Worm (Caenorhabditis elegans) whole organism, L4 larva: ENCODE measurements around the gene C26B9.1.

Experiments used
- D1046.2 ChIP-seq: fragments of 200-800 bp; sonication (Bioruptor generic); IDR thresholded peaks from 2 replicates; pipeline ENCODE4 v1.3.6; 2022; ENCODE audit warnings: missing genetic modification characterization, missing compliant biosample characterization
- F44E2.7 ChIP-seq: fragments of 200-800 bp; sonication (Bioruptor generic); IDR thresholded peaks from 2 replicates; pipeline ENCODE4 v2.1.2; 2022; ENCODE audit warnings: missing genetic modification characterization, missing compliant biosample characterization
- F49E8.2 ChIP-seq: sonication (generic microtip); optimal IDR thresholded peaks from 2 replicates; lab custom pipeline; 2016; ENCODE audit warnings: missing compliant biosample characterization, mild to moderate bottlenecking, missing genetic modification characterization, borderline replicate concordance
- T26A8.4 ChIP-seq: fragments of 200-800 bp; sonication (Bioruptor generic); IDR thresholded peaks from 2 replicates; pipeline ENCODE4 v1.3.6; 2022; ENCODE audit warnings: missing genetic modification characterization, missing compliant biosample characterization
- Y48G9A.11 ChIP-seq: fragments of 200-800 bp; sonication (Bioruptor generic); IDR thresholded peaks from 2 replicates; pipeline ENCODE4 v1.3.6; 2022; ENCODE audit warnings: missing genetic modification reagents, missing genetic modification characterization, missing compliant biosample characterization
- ceh-32 ChIP-seq: sonication (generic microtip); optimal IDR thresholded peaks from 2 replicates; lab custom pipeline; 2016; ENCODE audit warnings: mild to moderate bottlenecking, missing genetic modification characterization, missing compliant biosample characterization; ENCODE audit not compliant: poor library complexity
- ceh-62 ChIP-seq: sonication (generic microtip); optimal IDR thresholded peaks from 2 replicates; lab custom pipeline; 2017; ENCODE audit warnings: missing biosample characterization, missing genetic modification characterization
- ceh-82 ChIP-seq: sonication (generic microtip); optimal IDR thresholded peaks from 2 replicates; lab custom pipeline; 2017; ENCODE audit warnings: missing biosample characterization, missing genetic modification characterization
- cey-2 ChIP-seq: sonication (generic microtip); optimal IDR thresholded peaks from 3 replicates; lab custom pipeline; 2017; ENCODE audit warnings: missing genetic modification characterization, mild to moderate bottlenecking, missing compliant biosample characterization, antibody characterized with exemption, borderline replicate concordance; ENCODE audit not compliant: insufficient read depth
- daf-19 ChIP-seq: fragments of 200-800 bp; sonication (Bioruptor generic); conservative IDR thresholded peaks from 2 replicates; pipeline ENCODE4 v1.3.6; 2022; ENCODE audit warnings: missing genetic modification characterization, missing compliant biosample characterization
- daf-8 ChIP-seq: fragments of 200-800 bp; sonication (Bioruptor generic); IDR thresholded peaks from 2 replicates; pipeline ENCODE4 v1.3.6; 2022; ENCODE audit warnings: missing genetic modification characterization, missing compliant biosample characterization
- dmd-6 ChIP-seq: fragments of 200-800 bp; sonication (Bioruptor generic); IDR thresholded peaks from 2 replicates; pipeline ENCODE4 v1.3.6; 2022; ENCODE audit warnings: missing genetic modification reagents, missing genetic modification characterization, missing compliant biosample characterization
- dpl-1 ChIP-seq: fragments of 150-350 bp; optimal IDR thresholded peaks from 2 replicates; lab custom pipeline; 2014; ENCODE audit warnings: missing biosample characterization, missing genetic modification reagents, missing genetic modification characterization
- duxl-1 ChIP-seq: sonication (generic microtip); optimal IDR thresholded peaks from 2 replicates; lab custom pipeline; 2016; ENCODE audit warnings: mild to moderate bottlenecking, missing genetic modification characterization, moderate library complexity, missing compliant biosample characterization; ENCODE audit not compliant: poor library complexity
- egl-43 ChIP-seq: fragments of 200-800 bp; sonication (Bioruptor generic); IDR thresholded peaks from 2 replicates; pipeline ENCODE4 v1.3.6; 2022; ENCODE audit warnings: missing genetic modification reagents, missing genetic modification characterization, missing compliant biosample characterization
- fkh-10 ChIP-seq: fragments of 150-350 bp; optimal IDR thresholded peaks from 2 replicates; lab custom pipeline; 2014; ENCODE audit warnings: missing biosample characterization, missing genetic modification reagents, missing genetic modification characterization
- fos-1 ChIP-seq: fragments of 150-350 bp; optimal IDR thresholded peaks from 2 replicates; lab custom pipeline; 2014; ENCODE audit warnings: missing biosample characterization, missing genetic modification characterization
- hlh-30 ChIP-seq: sonication (generic microtip); optimal IDR thresholded peaks from 2 replicates; lab custom pipeline; 2017; ENCODE audit warnings: antibody characterized with exemption, mild to moderate bottlenecking, missing genetic modification characterization, missing compliant biosample characterization; ENCODE audit not compliant: insufficient read depth
- hmg-1.1 ChIP-seq: fragments of 200-800 bp; sonication (Bioruptor generic); IDR thresholded peaks from 2 replicates; pipeline ENCODE4 v1.3.6; 2022; ENCODE audit warnings: missing genetic modification reagents, missing genetic modification characterization, missing compliant biosample characterization
- jun-1 ChIP-seq: fragments of 150-350 bp; optimal IDR thresholded peaks from 2 replicates; lab custom pipeline; 2014; ENCODE audit warnings: missing biosample characterization, missing genetic modification reagents, missing genetic modification characterization
- lim-7 ChIP-seq: fragments of 200-800 bp; sonication (Bioruptor generic); IDR thresholded peaks from 2 replicates; pipeline ENCODE4 v1.3.6; 2022; ENCODE audit warnings: missing genetic modification characterization, missing compliant biosample characterization
- lin-15B ChIP-seq: fragments of 150-350 bp; sonication (generic microtip); optimal IDR thresholded peaks from 3 replicates; lab custom pipeline; 2014; ENCODE audit warnings: missing biosample characterization, missing genetic modification characterization
- lin-29 ChIP-seq: fragments of 200-800 bp; sonication (Bioruptor generic); IDR thresholded peaks from 2 replicates; pipeline ENCODE4 v1.3.6; 2022; ENCODE audit warnings: missing genetic modification reagents, missing genetic modification characterization, missing compliant biosample characterization
- lin-38 ChIP-seq: fragments of 200-800 bp; sonication (Bioruptor generic); IDR thresholded peaks from 2 replicates; pipeline ENCODE4 v1.3.6; 2022; ENCODE audit warnings: missing genetic modification reagents, missing genetic modification characterization, missing compliant biosample characterization
- lsy-2 ChIP-seq, 2 experiments: fragments of 150-350 bp in 1 of 2; sonication (generic microtip) in 1 of 2; optimal IDR thresholded peaks; 2 replicates each; lab custom pipeline; 2014 to 2017; ENCODE audit warnings: missing biosample characterization in 2 of 2, missing genetic modification characterization in 2 of 2
- madf-9 ChIP-seq: fragments of 200-800 bp; sonication (Bioruptor generic); conservative IDR thresholded peaks from 2 replicates; pipeline ENCODE4 v1.3.6; 2022; ENCODE audit warnings: missing genetic modification reagents, missing genetic modification characterization, missing compliant biosample characterization
- mdl-1 ChIP-seq, 2 experiments: fragments of 150-350 bp in 1 of 2; sonication (generic microtip) in 1 of 2; optimal IDR thresholded peaks; 2 replicates each; lab custom pipeline; 2014 to 2017; ENCODE audit warnings: missing biosample characterization in 2 of 2, missing genetic modification characterization in 2 of 2
- mep-1 ChIP-seq: fragments of 150-350 bp; sonication (generic microtip); optimal IDR thresholded peaks from 3 replicates; lab custom pipeline; 2014; ENCODE audit warnings: missing biosample characterization, missing genetic modification characterization
- mxl-2 ChIP-seq: fragments of 200-800 bp; sonication (Bioruptor generic); conservative IDR thresholded peaks from 2 replicates; pipeline ENCODE4 v1.3.6; 2022; ENCODE audit warnings: missing genetic modification reagents, missing genetic modification characterization, missing compliant biosample characterization
- nhr-10 ChIP-seq: fragments of 150-350 bp; optimal IDR thresholded peaks from 2 replicates; lab custom pipeline; 2014; ENCODE audit warnings: missing biosample characterization, missing genetic modification characterization
- nhr-111 ChIP-seq: fragments of 200-800 bp; sonication (Bioruptor generic); optimal IDR thresholded peaks from 2 replicates; lab custom pipeline; 2018; ENCODE audit warnings: mild to moderate bottlenecking, missing genetic modification characterization, missing compliant biosample characterization
- nhr-42 ChIP-seq: fragments of 200-800 bp; sonication (Bioruptor generic); IDR thresholded peaks from 2 replicates; pipeline ENCODE4 v1.3.6; 2022; ENCODE audit warnings: missing genetic modification characterization, missing compliant biosample characterization
- nhr-6 ChIP-seq: fragments of 150-350 bp; optimal IDR thresholded peaks from 2 replicates; lab custom pipeline; 2014; ENCODE audit warnings: missing biosample characterization, missing genetic modification characterization
- nhr-77 ChIP-seq: fragments of 150-350 bp; optimal IDR thresholded peaks from 2 replicates; lab custom pipeline; 2014; ENCODE audit warnings: missing biosample characterization, missing genetic modification characterization
- php-3 ChIP-seq: fragments of 200-800 bp; sonication (Bioruptor generic); IDR thresholded peaks from 2 replicates; pipeline ENCODE4 v1.3.6; 2022; ENCODE audit warnings: missing genetic modification reagents, missing genetic modification characterization, missing compliant biosample characterization
- rbr-2 ChIP-seq: sonication (generic microtip); optimal IDR thresholded peaks from 2 replicates; lab custom pipeline; 2016; ENCODE audit warnings: missing genotype, missing genetic modification characterization, missing compliant biosample characterization
- sdz-12 ChIP-seq: fragments of 200-800 bp; sonication (Bioruptor generic); optimal IDR thresholded peaks from 2 replicates; lab custom pipeline; 2018; ENCODE audit warnings: mild to moderate bottlenecking, missing genetic modification characterization, missing compliant biosample characterization
- set-16 ChIP-seq: fragments of 200-800 bp; sonication (Bioruptor generic); IDR thresholded peaks from 2 replicates; pipeline ENCODE4 v1.3.6; 2022; ENCODE audit warnings: missing genetic modification reagents, missing genetic modification characterization, missing compliant biosample characterization
- skn-1 ChIP-seq: fragments of 150-350 bp; optimal IDR thresholded peaks from 2 replicates; lab custom pipeline; 2014; ENCODE audit warnings: missing biosample characterization, missing genetic modification characterization
- snpc-1.2 ChIP-seq: fragments of 200-800 bp; sonication (Bioruptor generic); IDR thresholded peaks from 2 replicates; pipeline ENCODE4 v1.3.6; 2022; ENCODE audit warnings: missing genetic modification reagents, missing genetic modification characterization, missing compliant biosample characterization
- snpc-4 ChIP-seq: fragments of 150-350 bp; optimal IDR thresholded peaks from 2 replicates; lab custom pipeline; 2014; ENCODE audit warnings: missing biosample characterization, missing genetic modification characterization
- spr-1 ChIP-seq: sonication (generic microtip); optimal IDR thresholded peaks from 2 replicates; lab custom pipeline; 2016; ENCODE audit warnings: mild to moderate bottlenecking, missing genetic modification characterization, missing compliant biosample characterization
- unc-130 ChIP-seq: sonication (generic microtip); optimal IDR thresholded peaks from 2 replicates; lab custom pipeline; 2016; ENCODE audit warnings: missing genetic modification reagents, missing genetic modification characterization, missing compliant biosample characterization
- unc-62 ChIP-seq, 3 experiments: fragments of 150-350 bp in 1 of 3; sonication (generic microtip); optimal IDR thresholded peaks in 2 of 3; peaks in 1 of 3; 1 replicate in 1 of 3; 2 replicates in 2 of 3; lab custom pipeline; 2014 to 2017; ENCODE audit warnings: missing biosample characterization in 3 of 3, missing genetic modification characterization in 3 of 3, missing genetic modification reagents in 3 of 3, missing genotype in 1 of 3
- zip-11 ChIP-seq: fragments of 200-800 bp; sonication (Bioruptor generic); IDR thresholded peaks from 2 replicates; pipeline ENCODE4 v1.3.6; 2022; ENCODE audit warnings: missing genetic modification characterization, missing compliant biosample characterization
- zip-2 ChIP-seq: fragments of 150-350 bp; optimal IDR thresholded peaks from 2 replicates; lab custom pipeline; 2014; ENCODE audit warnings: missing biosample characterization, missing genetic modification characterization
- ztf-7 ChIP-seq: fragments of 150-350 bp; optimal IDR thresholded peaks from 2 replicates; lab custom pipeline; 2014; ENCODE audit warnings: missing biosample characterization, missing genetic modification characterization

Gene C26B9.1

DNA sequence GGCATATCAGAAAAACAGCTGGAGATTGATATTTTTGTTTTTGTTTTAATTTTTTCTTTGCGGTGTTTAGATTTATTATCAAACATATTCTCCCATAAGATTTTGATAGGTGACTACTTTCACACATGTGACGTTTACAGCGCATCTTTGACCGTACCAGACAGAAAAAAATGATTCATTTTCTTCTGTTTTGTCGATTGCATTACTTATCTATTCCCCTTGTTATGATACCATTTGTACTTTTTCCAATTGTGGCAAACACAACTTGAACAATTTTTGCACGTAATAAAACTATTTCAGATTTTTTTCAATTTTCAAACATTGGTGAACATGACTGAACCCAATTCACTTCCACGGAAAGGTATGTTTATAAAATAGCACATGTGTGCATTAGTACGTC is at the start of gene C26B9.1:
Gene C26B9.1, plus strand, starts transcription at position 301 of the 400 bp plus-strand sequence.
- TF ChIP-seq nhr-111 (GFP tag; lab: Kevin White, UChicago), result no peak
- no peak for TF ChIP-seq F49E8.2 (tag; lab: Kevin White, UChicago)
- TF ChIP-seq duxl-1 (tag; lab: Kevin White, UChicago), result no peak
- TF ChIP-seq unc-130 (GFP tag; lab: Kevin White, UChicago), result no peak
- TF ChIP-seq lim-7 (GFP tag; lab: Robert Waterston, UW), result no peak
- no peak for TF ChIP-seq ztf-7 (tag; lab: Kevin White, UChicago)
- TF ChIP-seq zip-2 (tag; lab: Kevin White, UChicago), result no peak
- no peak for TF ChIP-seq Y48G9A.11 (GFP tag; lab: Robert Waterston, UW)
- TF ChIP-seq set-16 (GFP tag; lab: Robert Waterston, UW), result no peak
- TF ChIP-seq lin-29 (GFP tag; lab: Robert Waterston, UW), result no peak
- no peak for TF ChIP-seq rbr-2 (tag; lab: Kevin White, UChicago)
- TF ChIP-seq daf-19 (GFP tag; lab: Robert Waterston, UW), result no peak
- no peak for TF ChIP-seq lin-15B (tag; lab: Kevin White, UChicago)
- TF ChIP-seq, all 104 proteins: peak for 0

DNA sequence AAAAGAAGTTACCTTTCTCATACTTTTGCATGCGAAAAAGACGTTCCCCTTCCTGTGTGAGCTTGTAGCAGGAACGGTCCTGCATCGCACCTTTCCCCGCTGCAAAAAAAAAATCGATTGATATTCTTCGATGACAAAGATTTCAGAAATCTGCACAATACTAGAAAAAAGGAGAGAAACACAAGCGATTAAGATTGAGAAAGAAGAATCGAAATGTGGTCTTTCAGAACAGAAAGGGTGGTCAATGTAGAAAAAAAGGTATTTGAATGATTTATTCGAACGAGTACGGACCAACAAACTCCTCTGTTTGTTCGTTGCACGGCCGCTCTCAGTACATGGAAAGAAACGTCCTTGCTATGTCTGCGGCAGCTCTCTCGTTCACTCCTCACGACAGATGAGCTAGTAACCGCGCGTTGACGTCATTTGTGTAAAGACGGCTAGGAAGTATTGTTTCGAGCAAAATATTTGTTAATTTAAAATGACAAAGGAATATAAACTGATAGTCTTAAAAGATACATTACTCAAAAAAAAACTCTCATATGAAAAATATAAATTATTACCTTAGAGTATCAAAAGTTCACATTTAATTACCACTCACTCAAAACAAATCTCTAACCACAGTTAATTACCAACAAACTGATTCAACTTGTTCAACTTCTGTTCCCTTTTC is 46.3 kb upstream of the C26B9.1 start, which contains the start of gene ift-81:
Gene ift-81, plus strand, starts transcription at position 620 of the 670 bp plus-strand sequence.
- no peak for TF ChIP-seq nhr-6
- no peak for TF ChIP-seq fos-1 (tag; lab: Kevin White, UChicago)
- no peak for TF ChIP-seq Y48G9A.11 (GFP tag; lab: Robert Waterston, UW)
- TF ChIP-seq spr-1 (tag; lab: Kevin White, UChicago), result no peak
- no peak for TF ChIP-seq dpl-1 (GFP tag; lab: Kevin White, UChicago)
- TF ChIP-seq ceh-32 (tag; lab: Kevin White, UChicago), result no peak
- TF ChIP-seq egl-43 (GFP tag; lab: Robert Waterston, UW), result no peak
- TF ChIP-seq rbr-2 (tag; lab: Kevin White, UChicago), result peak; percentile 66
- no peak for TF ChIP-seq D1046.2
- TF ChIP-seq daf-19 (GFP tag; lab: Robert Waterston, UW), result no peak
- no peak for TF ChIP-seq T26A8.4 (GFP tag; lab: Robert Waterston, UW)
- TF ChIP-seq lim-7 (GFP tag; lab: Robert Waterston, UW), result no peak
- TF ChIP-seq dmd-6 (GFP tag; lab: Robert Waterston, UW), result 0 out of 2 replicates have a peak, but pooled peaks have one; percentile 16
- TF ChIP-seq lin-38 (GFP tag; lab: Robert Waterston, UW), result 0 out of 2 replicates have a peak, but pooled peaks have one; percentile 12
- TF ChIP-seq ceh-62 (tag; lab: Kevin White, UChicago), result no peak
- TF ChIP-seq ceh-82 (tag; lab: Kevin White, UChicago), result no peak
- no peak for TF ChIP-seq php-3 (GFP tag; lab: Robert Waterston, UW)
- TF ChIP-seq sdz-12 (GFP tag; lab: Kevin White, UChicago), result no peak
- TF ChIP-seq unc-130 (GFP tag; lab: Kevin White, UChicago), result no peak
- no peak for TF ChIP-seq daf-8 (GFP tag; lab: Robert Waterston, UW)
- TF ChIP-seq jun-1, result no peak
- TF ChIP-seq hlh-30 (tag; lab: Kevin White, UChicago), result peak; percentile 2
- TF ChIP-seq mep-1 (tag; lab: Kevin White, UChicago), result peak; percentile 54
- no peak for TF ChIP-seq nhr-42
- TF ChIP-seq snpc-1.2, result no peak
- TF ChIP-seq cey-2 (tag; lab: Kevin White, UChicago), result no peak
- TF ChIP-seq duxl-1 (tag; lab: Kevin White, UChicago), result no peak
- no peak for TF ChIP-seq skn-1 (tag; lab: Kevin White, UChicago)
- no peak for TF ChIP-seq mxl-2 (GFP tag; lab: Robert Waterston, UW)
- no peak for TF ChIP-seq F44E2.7 (GFP tag; lab: Robert Waterston, UW)
- TF ChIP-seq fkh-10, result peak; percentile 43
- TF ChIP-seq mdl-1 (tag; optimal IDR thresholded peaks at IDR 0.05; lab: Kevin White, UChicago), result no peak
- TF ChIP-seq nhr-10 (tag; lab: Kevin White, UChicago), result no peak
- no peak for TF ChIP-seq madf-9 (GFP tag; lab: Robert Waterston, UW)
- TF ChIP-seq hmg-1.1 (GFP tag; lab: Robert Waterston, UW), result peak; percentile 65
- no peak for TF ChIP-seq snpc-4 (tag; lab: Kevin White, UChicago)
- TF ChIP-seq lsy-2 (tag; optimal IDR thresholded peaks at IDR 0.05; lab: Kevin White, UChicago), result peak in 1 of 2 experiments; percentile 62
- TF ChIP-seq nhr-77 (tag; lab: Kevin White, UChicago), result no peak
- TF ChIP-seq zip-11 (GFP tag; lab: Robert Waterston, UW), result no peak
- no peak for TF ChIP-seq unc-62 (GFP tag; optimal IDR thresholded peaks at IDR 0.05 in 1 of 2; lab: Kevin White, UChicago)
- TF ChIP-seq unc-62 (tag; optimal IDR thresholded peaks at IDR 0.05; lab: Kevin White, UChicago), result no peak
